Worm (Caenorhabditis elegans) whole organism, L3 larva: ENCODE data around the gene srbc-31.

Source experiments
- R02D3.7 ChIP-seq: fragments of 150-350 bp; optimal IDR thresholded peaks from 2 replicates; lab custom pipeline; 2014; ENCODE audit warnings: missing biosample characterization, missing genetic modification characterization
- ZK546.5 ChIP-seq: sonication (generic microtip); optimal IDR thresholded peaks from 2 replicates; lab custom pipeline; 2017; ENCODE audit warnings: missing biosample characterization, missing genetic modification characterization
- aly-2 ChIP-seq: fragments of 150-350 bp; optimal IDR thresholded peaks from 2 replicates; lab custom pipeline; 2014; ENCODE audit warnings: missing biosample characterization, missing genetic modification characterization
- ama-1 ChIP-seq: fragments of 150-350 bp; optimal IDR thresholded peaks from 2 replicates; lab custom pipeline; 2018
- ceh-16 ChIP-seq: sonication (generic microtip); optimal IDR thresholded peaks from 2 replicates; lab custom pipeline; 2017; ENCODE audit warnings: missing biosample characterization, missing genetic modification characterization
- ceh-82 ChIP-seq: fragments of 150-350 bp; optimal IDR thresholded peaks from 2 replicates; lab custom pipeline; 2014; ENCODE audit warnings: missing biosample characterization, missing genetic modification characterization
- ceh-9 ChIP-seq: sonication (generic microtip); optimal IDR thresholded peaks from 2 replicates; lab custom pipeline; 2018; ENCODE audit warnings: missing biosample characterization, missing genetic modification characterization
- daf-12 ChIP-seq: fragments of 150-350 bp; optimal IDR thresholded peaks from 2 replicates; lab custom pipeline; 2014; ENCODE audit warnings: missing biosample characterization, missing genetic modification reagents, missing genetic modification characterization
- elt-1 ChIP-seq: fragments of 150-350 bp; optimal IDR thresholded peaks from 2 replicates; lab custom pipeline; 2014; ENCODE audit warnings: missing biosample characterization, missing genetic modification characterization
- elt-2 ChIP-seq: sonication (generic microtip); optimal IDR thresholded peaks from 2 replicates; lab custom pipeline; 2016; ENCODE audit warnings: missing genetic modification reagents, mild to moderate bottlenecking, missing genetic modification characterization, missing compliant biosample characterization
- elt-3 ChIP-seq, 3 experiments: fragments of 150-350 bp in 1 of 3; sonication (generic microtip) in 2 of 3; optimal IDR thresholded peaks; 2 replicates in 2 of 3; 4 replicates in 1 of 3; lab custom pipeline; 2014 to 2017; ENCODE audit warnings: missing biosample characterization in 3 of 3, missing genetic modification characterization in 3 of 3
- eor-1 ChIP-seq, 2 experiments: fragments of 150-350 bp; optimal IDR thresholded peaks; 2 replicates each; lab custom pipeline; 2014 to 2018; ENCODE audit warnings: missing biosample characterization in 2 of 2, missing genetic modification characterization in 2 of 2
- fkh-10 ChIP-seq: sonication (generic microtip); optimal IDR thresholded peaks from 2 replicates; lab custom pipeline; 2017; ENCODE audit warnings: missing biosample characterization, missing genetic modification reagents, missing genetic modification characterization
- fos-1 ChIP-seq: fragments of 150-350 bp; optimal IDR thresholded peaks from 2 replicates; lab custom pipeline; 2014; ENCODE audit warnings: missing biosample characterization, missing genetic modification characterization
- hmg-11 ChIP-seq: sonication (generic microtip); optimal IDR thresholded peaks from 2 replicates; lab custom pipeline; 2016; ENCODE audit warnings: missing genetic modification characterization, missing compliant biosample characterization
- jun-1 ChIP-seq: fragments of 150-350 bp; optimal IDR thresholded peaks from 2 replicates; lab custom pipeline; 2014; ENCODE audit warnings: missing biosample characterization, missing genetic modification reagents, missing genetic modification characterization
- lin-15B ChIP-seq: fragments of 150-350 bp; optimal IDR thresholded peaks from 2 replicates; lab custom pipeline; 2014; ENCODE audit warnings: missing biosample characterization, missing genetic modification characterization
- lin-39 ChIP-seq: fragments of 150-350 bp; optimal IDR thresholded peaks from 2 replicates; lab custom pipeline; 2018; ENCODE audit warnings: missing biosample characterization, missing genetic modification reagents, missing genetic modification characterization
- lsy-12 ChIP-seq: sonication (generic microtip); optimal IDR thresholded peaks from 2 replicates; lab custom pipeline; 2016; ENCODE audit warnings: mild to moderate bottlenecking, missing genetic modification characterization, missing compliant biosample characterization
- mml-1 ChIP-seq: fragments of 150-350 bp; sonication (generic microtip); optimal IDR thresholded peaks from 3 replicates; lab custom pipeline; 2014; ENCODE audit warnings: missing biosample characterization, missing genetic modification characterization
- nfya-1 ChIP-seq: sonication (generic microtip); optimal IDR thresholded peaks from 2 replicates; lab custom pipeline; 2017; ENCODE audit warnings: missing genetic modification characterization, mild to moderate bottlenecking, missing compliant biosample characterization, antibody characterized with exemption, moderate library complexity; ENCODE audit not compliant: insufficient read depth
- nhr-11 ChIP-seq: fragments of 150-350 bp; optimal IDR thresholded peaks from 2 replicates; lab custom pipeline; 2014; ENCODE audit warnings: missing biosample characterization, missing genetic modification characterization
- nhr-237 ChIP-seq: fragments of 150-350 bp; optimal IDR thresholded peaks from 2 replicates; lab custom pipeline; 2014; ENCODE audit warnings: missing biosample characterization, missing genetic modification characterization
- nhr-25 ChIP-seq: sonication (generic microtip); optimal IDR thresholded peaks from 2 replicates; lab custom pipeline; 2017; ENCODE audit warnings: missing biosample characterization, missing genetic modification characterization
- nhr-28 ChIP-seq: fragments of 150-350 bp; optimal IDR thresholded peaks from 2 replicates; lab custom pipeline; 2014; ENCODE audit warnings: missing biosample characterization, missing genetic modification characterization
- nhr-43 ChIP-seq: sonication (generic microtip); optimal IDR thresholded peaks from 2 replicates; lab custom pipeline; 2016; ENCODE audit warnings: mild to moderate bottlenecking, missing genetic modification characterization, missing compliant biosample characterization; ENCODE audit not compliant: poor library complexity, severe bottlenecking
- nhr-67 ChIP-seq: fragments of 150-350 bp; optimal IDR thresholded peaks from 2 replicates; lab custom pipeline; 2014; ENCODE audit warnings: missing biosample characterization, missing genetic modification characterization
- nhr-76 ChIP-seq: fragments of 150-350 bp; sonication (generic microtip); optimal IDR thresholded peaks from 5 replicates; lab custom pipeline; 2014; ENCODE audit warnings: missing biosample characterization, missing genetic modification characterization
- nhr-77 ChIP-seq: fragments of 150-350 bp; optimal IDR thresholded peaks from 2 replicates; lab custom pipeline; 2014; ENCODE audit warnings: missing biosample characterization, missing genetic modification characterization
- pqm-1 ChIP-seq: fragments of 150-350 bp; optimal IDR thresholded peaks from 2 replicates; lab custom pipeline; 2017; ENCODE audit warnings: missing biosample characterization, missing genetic modification characterization, inconsistent platforms
- sea-2 ChIP-seq: fragments of 150-350 bp; sonication (generic microtip); optimal IDR thresholded peaks from 4 replicates; lab custom pipeline; 2014; ENCODE audit warnings: missing biosample characterization, missing genetic modification reagents, missing genetic modification characterization
- skn-1 ChIP-seq: fragments of 150-350 bp; optimal IDR thresholded peaks from 2 replicates; lab custom pipeline; 2014; ENCODE audit warnings: missing biosample characterization, missing genetic modification characterization
- snpc-4 ChIP-seq: fragments of 150-350 bp; optimal IDR thresholded peaks from 2 replicates; lab custom pipeline; 2014; ENCODE audit warnings: missing biosample characterization, missing genetic modification characterization
- tbx-2 ChIP-seq: sonication (generic microtip); optimal IDR thresholded peaks from 2 replicates; lab custom pipeline; 2016; ENCODE audit warnings: mild to moderate bottlenecking, missing genetic modification characterization, missing compliant biosample characterization
- unc-39 ChIP-seq: sonication (generic microtip); optimal IDR thresholded peaks from 4 replicates; lab custom pipeline; 2017; ENCODE audit warnings: missing biosample characterization, missing genetic modification characterization
- unc-62 ChIP-seq: fragments of 150-350 bp; sonication (generic microtip); optimal IDR thresholded peaks from 4 replicates; lab custom pipeline; 2014; ENCODE audit warnings: missing biosample characterization, missing genetic modification reagents, missing genetic modification characterization
- ztf-11 ChIP-seq: fragments of 150-350 bp; optimal IDR thresholded peaks from 2 replicates; lab custom pipeline; 2014; ENCODE audit warnings: missing biosample characterization, missing genetic modification characterization
- ztf-4 ChIP-seq: fragments of 150-350 bp; optimal IDR thresholded peaks from 2 replicates; lab custom pipeline; 2014; ENCODE audit warnings: missing biosample characterization, missing genetic modification characterization

The srbc-31 gene

DNA sequence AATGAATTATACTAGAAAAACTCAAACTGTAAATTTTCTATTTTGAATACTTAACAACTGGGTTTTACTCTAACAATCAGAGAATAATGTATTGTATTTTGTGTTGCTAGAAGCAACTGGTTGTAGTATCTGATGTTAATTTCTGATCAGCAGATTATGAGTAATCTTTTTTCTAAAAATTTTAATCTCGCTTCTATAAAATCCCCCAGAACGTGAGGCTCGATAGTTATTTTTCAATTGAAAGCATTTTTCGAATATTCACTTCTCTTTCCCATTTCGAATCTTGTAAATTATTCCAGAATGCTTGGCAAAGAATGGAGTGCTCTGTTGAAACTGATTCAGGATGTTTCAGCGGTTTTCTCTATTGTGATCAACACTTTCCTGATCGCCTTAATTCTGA is 40.5 kb upstream of the srbc-31 start, which contains the start of gene str-227:
Gene str-227, plus strand, starts transcription at position 301 of the 400 bp plus-strand sequence.
- no peak for TF ChIP-seq elt-3 (tag; optimal IDR thresholded peaks at IDR 0.05; lab: Kevin White, UChicago)
- no peak for TF ChIP-seq tbx-2 (tag; lab: Kevin White, UChicago)
- no peak for TF ChIP-seq lsy-12 (tag; lab: Kevin White, UChicago)
- TF ChIP-seq ceh-16: no peak
- TF ChIP-seq fkh-10 (GFP tag; lab: Kevin White, UChicago): no peak
- TF ChIP-seq nhr-11 (tag; lab: Kevin White, UChicago): no peak
- TF ChIP-seq snpc-4 (tag; lab: Kevin White, UChicago): no peak
- no peak for TF ChIP-seq unc-62
- no peak for TF ChIP-seq nhr-76 (tag; lab: Kevin White, UChicago)
- TF ChIP-seq hmg-11 (tag; lab: Kevin White, UChicago): no peak
- no peak for TF ChIP-seq daf-12 (tag; lab: Kevin White, UChicago)
- no peak for TF ChIP-seq ama-1 (lab: Kevin White, UChicago)
- no peak for TF ChIP-seq aly-2
- TF ChIP-seq pqm-1 (tag; lab: Kevin White, UChicago): no peak
- no peak for TF ChIP-seq ZK546.5 (tag; lab: Kevin White, UChicago)
- TF ChIP-seq, all 47 proteins: peak for 0

DNA sequence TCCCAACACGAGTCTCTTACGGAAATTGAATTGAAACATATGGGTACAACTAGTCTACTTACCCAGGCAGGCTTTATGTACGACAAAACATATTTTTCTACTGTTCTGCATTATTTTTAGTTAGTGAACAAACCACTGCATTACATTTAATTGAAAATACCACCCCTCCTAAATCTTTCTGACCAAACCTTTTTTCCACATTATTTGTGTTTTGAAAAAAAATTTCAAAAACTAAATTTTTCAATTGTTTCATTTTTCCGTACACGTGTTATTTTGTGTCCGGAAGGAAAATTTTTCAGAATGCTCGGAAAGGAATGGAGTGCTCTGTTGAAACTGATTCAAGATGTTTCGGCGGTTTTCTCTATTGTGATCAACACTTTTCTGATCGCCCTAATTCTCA is 35.0 kb upstream of the srbc-31 start, which contains the start of gene str-226:
Gene str-226, plus strand, starts transcription at position 301 of the 400 bp plus-strand sequence.
- TF ChIP-seq ceh-9 (tag; lab: Kevin White, UChicago): no peak
- TF ChIP-seq eor-1 (tag; optimal IDR thresholded peaks at IDR 0.05; lab: Kevin White, UChicago): no peak
- no peak for TF ChIP-seq nhr-11 (tag; lab: Kevin White, UChicago)
- TF ChIP-seq ceh-82: no peak
- TF ChIP-seq lin-39: no peak
- TF ChIP-seq unc-62: no peak
- TF ChIP-seq nhr-25 (tag; lab: Kevin White, UChicago): no peak
- TF ChIP-seq R02D3.7 (tag; lab: Kevin White, UChicago): no peak
- no peak for TF ChIP-seq nfya-1 (tag; lab: Kevin White, UChicago)
- TF ChIP-seq unc-39 (tag; lab: Kevin White, UChicago): no peak
- no peak for TF ChIP-seq fos-1 (tag; lab: Kevin White, UChicago)
- no peak for TF ChIP-seq nhr-76 (tag; lab: Kevin White, UChicago)

DNA sequence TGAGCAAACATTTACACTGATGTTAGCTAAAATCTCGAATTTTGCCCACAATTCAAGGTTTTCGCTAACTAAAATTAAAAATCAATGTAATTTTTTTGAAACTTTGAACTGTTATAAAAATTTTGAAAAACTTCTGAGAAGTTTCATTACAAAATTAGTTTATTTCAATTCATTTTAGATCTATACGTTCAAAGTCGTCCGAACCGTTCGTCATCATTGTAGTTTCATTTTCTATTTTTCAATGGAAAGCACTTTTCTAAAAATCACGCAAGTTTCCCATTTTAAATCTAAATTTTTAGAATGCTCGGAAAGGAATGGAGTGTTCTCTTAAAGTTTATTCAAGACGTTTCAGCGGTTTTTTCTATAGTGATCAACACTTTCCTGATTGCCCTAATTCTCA is 32.5 kb upstream of the srbc-31 start, which contains the start of gene str-228:
Gene str-228, plus strand, starts transcription at position 301 of the 400 bp plus-strand sequence.
- TF ChIP-seq ama-1 (lab: Kevin White, UChicago): no peak
- TF ChIP-seq unc-62: no peak
- no peak for TF ChIP-seq elt-3 (tag; optimal IDR thresholded peaks at IDR 0.05; lab: Kevin White, UChicago)
- no peak for TF ChIP-seq hmg-11 (tag; lab: Kevin White, UChicago)
- TF ChIP-seq jun-1 (tag; lab: Kevin White, UChicago): no peak
- TF ChIP-seq elt-2 (tag; lab: Kevin White, UChicago): no peak
- no peak for TF ChIP-seq elt-1 (tag; lab: Kevin White, UChicago)
- TF ChIP-seq ztf-4 (tag; lab: Kevin White, UChicago): no peak
- no peak for TF ChIP-seq nhr-28 (tag; lab: Kevin White, UChicago)
- TF ChIP-seq mml-1 (tag; lab: Kevin White, UChicago): no peak
- no peak for TF ChIP-seq ztf-11
- no peak for TF ChIP-seq ceh-16
- TF ChIP-seq ceh-9 (tag; lab: Kevin White, UChicago): no peak
- TF ChIP-seq sea-2 (GFP tag; lab: Kevin White, UChicago): no peak
- no peak for TF ChIP-seq nhr-237 (tag; lab: Kevin White, UChicago)
- no peak for TF ChIP-seq nhr-43 (tag; lab: Kevin White, UChicago)
- TF ChIP-seq tbx-2 (tag; lab: Kevin White, UChicago): no peak
- no peak for TF ChIP-seq nhr-67 (tag; lab: Kevin White, UChicago)
- TF ChIP-seq nhr-77 (tag; lab: Kevin White, UChicago): no peak
- no peak for TF ChIP-seq skn-1 (tag; lab: Kevin White, UChicago)

DNA sequence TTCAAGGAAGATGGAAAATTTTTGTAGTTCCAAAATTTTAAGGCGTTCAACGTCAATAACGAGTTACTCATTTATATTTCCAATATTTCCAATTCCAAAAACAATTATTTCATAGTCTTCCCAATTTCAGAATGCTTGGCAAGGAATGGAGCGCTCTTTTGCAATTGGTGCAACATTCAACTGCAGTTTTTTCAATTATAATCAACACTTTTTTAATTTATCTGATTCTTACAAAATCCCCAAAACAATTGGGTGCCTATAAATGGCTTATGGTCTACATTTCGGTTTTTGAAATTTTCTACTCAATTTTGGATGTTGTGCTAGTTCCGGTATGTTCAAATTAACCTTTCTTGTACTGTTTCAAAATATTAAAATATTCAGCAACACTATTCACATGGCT is 30.3 kb upstream of the srbc-31 start, which contains the start of gene str-225:
Gene str-225, plus strand, starts transcription at position 132 of the 400 bp plus-strand sequence.
- TF ChIP-seq lin-15B (tag; lab: Kevin White, UChicago): no peak
- no peak for TF ChIP-seq ceh-16
- TF ChIP-seq nhr-43 (tag; lab: Kevin White, UChicago): no peak
- no peak for TF ChIP-seq hmg-11 (tag; lab: Kevin White, UChicago)
- TF ChIP-seq ama-1 (lab: Kevin White, UChicago): no peak
- TF ChIP-seq elt-2 (tag; lab: Kevin White, UChicago): no peak
- no peak for TF ChIP-seq nhr-76 (tag; lab: Kevin White, UChicago)
- TF ChIP-seq ztf-4 (tag; lab: Kevin White, UChicago): no peak
- no peak for TF ChIP-seq lsy-12 (tag; lab: Kevin White, UChicago)
- TF ChIP-seq nhr-25 (tag; lab: Kevin White, UChicago): no peak
